Fruit fly (Drosophila melanogaster): Measurements from ENCODE around the gene mus81.
A peak's percentile ranks its signal among the peaks of the same experiment; 100 is the strongest.

Gene mus81

DNA sequence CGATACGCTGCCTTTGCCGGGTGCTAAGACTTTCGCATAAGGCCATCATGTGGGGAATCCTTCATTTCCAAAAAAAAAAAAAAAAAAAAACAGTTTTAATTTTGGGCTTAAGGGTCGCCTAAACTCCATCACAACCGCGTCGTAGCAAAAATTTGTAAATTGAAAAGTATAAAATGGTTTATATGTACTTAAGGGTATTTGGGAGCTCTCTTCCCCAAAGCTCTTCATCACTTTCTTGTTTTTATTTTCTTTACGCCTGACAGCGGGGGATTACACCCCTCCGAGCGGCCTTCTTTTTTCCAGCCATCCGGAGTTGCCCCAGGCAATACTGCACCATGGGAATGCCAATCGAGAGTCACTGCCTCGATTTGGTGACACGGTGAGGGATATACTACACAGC is 23.1 kb downstream of the mus81 start (continued):
- no peak for TF ChIP-seq croc (GFP tag; conservative IDR thresholded peaks at IDR 0.05)
- peak; percentile 50; the same call in 2 of the 3 replicates for TF ChIP-seq row (GFP tag; IDR thresholded peaks at IDR 0.05)
- TF ChIP-seq CG5180 (GFP tag; optimal IDR thresholded peaks at IDR 0.05), result no peak
- no peak for TF ChIP-seq CG7839 (tag; optimal IDR thresholded peaks at IDR 0.05)
- peak; percentile 6 for TF ChIP-seq Sox102F (GFP tag; optimal IDR thresholded peaks at IDR 0.05)
- no peak for TF ChIP-seq Fer3 (tag; optimal IDR thresholded peaks at IDR 0.05)
- TF ChIP-seq Nf-YC (tag; optimal IDR thresholded peaks at IDR 0.05), result no peak
- TF ChIP-seq BtbVII (GFP tag; optimal IDR thresholded peaks at IDR 0.05), result no peak
- no peak for TF ChIP-seq tgo (GFP tag; IDR thresholded peaks at IDR 0.05)

DNA sequence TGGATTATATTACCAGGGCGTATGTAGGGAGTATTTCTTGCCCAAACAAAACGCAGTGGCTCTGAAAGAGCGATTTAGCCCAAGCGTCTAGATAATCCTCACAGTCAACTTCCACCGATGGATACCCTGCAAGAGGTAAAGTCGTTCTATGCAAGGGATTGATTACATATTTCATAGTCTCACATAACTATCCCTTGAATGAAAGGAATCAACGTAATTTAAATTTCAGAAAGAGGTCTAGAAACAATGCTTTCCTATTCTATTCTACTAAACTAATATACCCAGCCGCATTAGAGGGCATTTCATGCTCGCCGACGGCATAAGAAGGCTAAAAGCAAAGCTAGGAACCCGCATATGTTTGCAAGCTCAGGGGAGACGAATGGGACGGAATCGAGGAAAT is 25.9 kb downstream of the mus81 start:
- TF ChIP-seq BEAF-32 (GFP tag; optimal IDR thresholded peaks at IDR 0.05) (no peak), dmrt11E (tag; optimal IDR thresholded peaks at IDR 0.05) (no peak), gce (GFP tag; IDR thresholded peaks at IDR 0.05) (no peak), Stat92E (GFP tag; optimal IDR thresholded peaks at IDR 0.05) (no peak), Blimp-1 (GFP tag; optimal IDR thresholded peaks at IDR 0.05) (peak; percentile 4), CG15601 (tag; optimal IDR thresholded peaks at IDR 0.05) (no peak), Nf-YA (GFP tag; IDR thresholded peaks at IDR 0.05) (no peak; the same call in 1 of the 2 replicates), Bdp1 (GFP tag; optimal IDR thresholded peaks at IDR 0.05) (no peak), knrl (GFP tag; IDR thresholded peaks at IDR 0.05; ENCODE audit: partially characterized antibody) (no peak), Doc2 (GFP tag; IDR thresholded peaks at IDR 0.05) (no peak), hbn (GFP tag; IDR thresholded peaks at IDR 0.05; ENCODE audit: partially characterized antibody) (no peak), chinmo (GFP tag; IDR thresholded peaks at IDR 0.05; ENCODE audit: partially characterized antibody) (no peak), Opbp (GFP tag; IDR thresholded peaks at IDR 0.05; ENCODE audit: partially characterized antibody) (no peak), CG10431 (GFP tag; optimal IDR thresholded peaks at IDR 0.05) (no peak), da (GFP tag; optimal IDR thresholded peaks at IDR 0.05) (no peak), Aef1 (GFP tag; IDR thresholded peaks at IDR 0.05) (no peak), mam (GFP tag; optimal IDR thresholded peaks at IDR 0.05) (peak; percentile 30), Dp (GFP tag; optimal IDR thresholded peaks at IDR 0.05) (no peak), HLHmδ (GFP tag; optimal IDR thresholded peaks at IDR 0.05) (no peak), sqz (GFP tag; optimal IDR thresholded peaks at IDR 0.05) (no peak), CG14965 (GFP tag; optimal IDR thresholded peaks at IDR 0.05; ENCODE audit: borderline replicate concordance) (no peak), ash1 (GFP tag; optimal IDR thresholded peaks at IDR 0.05) (no peak), CG9727 (GFP tag; optimal IDR thresholded peaks at IDR 0.05) (peak; percentile 5), Ets65A (GFP tag) (peak; percentile 58), zen (tag; optimal IDR thresholded peaks at IDR 0.05) (no peak), Nf-YC (tag; optimal IDR thresholded peaks at IDR 0.05) (no peak), pzg (GFP tag; optimal IDR thresholded peaks at IDR 0.05) (no peak), az2 (GFP tag; optimal IDR thresholded peaks at IDR 0.05) (no peak), CG14014 (GFP tag; IDR thresholded peaks at IDR 0.05) (peak; percentile 47; the same call in 1 of the 2 replicates), Hmr (GFP tag; optimal IDR thresholded peaks at IDR 0.05) (peak; percentile 60), PHDP (tag; optimal IDR thresholded peaks at IDR 0.05) (peak; percentile 46), ase (GFP tag; IDR thresholded peaks at IDR 0.05) (peak; percentile 31; the same call in 1 of the 3 replicates), Atf6 (GFP tag; IDR thresholded peaks at IDR 0.05) (no peak), CG4730 (GFP tag; IDR thresholded peaks at IDR 0.05) (no peak), Dbx (GFP tag; IDR thresholded peaks at IDR 0.05) (peak; percentile 40; the same call in 1 of the 3 replicates), peb (GFP tag; IDR thresholded peaks at IDR 0.05) (no peak), CG5245 (GFP tag; optimal IDR thresholded peaks at IDR 0.05) (no peak), CG18262 (tag; optimal IDR thresholded peaks at IDR 0.05) (no peak), CG17328 (GFP tag; IDR thresholded peaks at IDR 0.05) (no peak), ewg (GFP tag; optimal IDR thresholded peaks at IDR 0.05) (no peak), CG10209 (GFP tag; optimal IDR thresholded peaks at IDR 0.05) (peak; percentile 23)
